Fruit fly (Drosophila melanogaster) whole organism, embryonic: Measurements from ENCODE around the gene CG43085.

ENCODE experiments used
- Atf3 ChIP-seq: fragments of 200-800 bp; sonication (Bioruptor generic); optimal IDR thresholded peaks from 3 replicates; lab custom pipeline; 2016; ENCODE audit warnings: missing biosample characterization, missing genetic modification characterization
- Blimp-1 ChIP-seq: fragments of 200-800 bp; sonication (Bioruptor generic); optimal IDR thresholded peaks from 3 replicates; lab custom pipeline; 2018; ENCODE audit warnings: missing biosample characterization, missing genetic modification characterization, mild to moderate bottlenecking, moderate library complexity, missing genetic modification reagents
- CG6654 ChIP-seq: fragments of 200-800 bp; sonication (Bioruptor generic); optimal IDR thresholded peaks from 2 replicates; lab custom pipeline; 2017; ENCODE audit warnings: missing biosample characterization, mild to moderate bottlenecking, missing genetic modification characterization
- Dp ChIP-seq: fragments of 200-800 bp; sonication (Bioruptor generic); optimal IDR thresholded peaks from 2 replicates; lab custom pipeline; 2018; ENCODE audit warnings: missing biosample characterization, mild to moderate bottlenecking, missing genetic modification characterization, moderate library complexity
- gsb ChIP-seq: fragments of 200-800 bp; sonication (Bioruptor generic); IDR thresholded peaks from 2 replicates; pipeline ENCODE4 v1.3.6; 2022; ENCODE audit warnings: missing biosample characterization, missing genetic modification characterization

DNA sequence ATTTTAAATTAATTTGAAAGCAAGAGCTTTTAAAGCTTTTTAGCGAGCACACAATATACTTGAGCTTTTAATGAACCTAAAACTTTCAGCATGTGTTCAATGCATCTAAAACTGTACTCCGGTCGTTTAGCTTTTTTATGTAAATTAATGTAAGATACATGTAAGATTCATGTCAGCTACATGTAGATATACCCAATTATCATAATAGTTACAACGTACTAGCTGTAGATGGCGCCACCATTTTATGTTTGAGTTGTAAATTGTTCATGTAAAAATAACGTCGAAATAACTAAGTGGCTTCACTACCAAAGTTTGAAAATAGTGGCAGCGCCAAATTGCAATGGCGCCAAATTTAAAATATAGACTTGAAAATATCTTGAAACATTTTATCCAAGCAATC is 49.6 kb downstream of the CG43085 start:
- no peak for TF ChIP-seq Atf3 (GFP tag; lab: Kevin White, UChicago)
- TF ChIP-seq Blimp-1, result no peak
- peak; percentile 99 for TF ChIP-seq Dp (GFP tag; lab: Kevin White, UChicago)
- TF ChIP-seq CG6654 (GFP tag; lab: Kevin White, UChicago), result peak; percentile 99
- TF ChIP-seq gsb (GFP tag; lab: Robert Waterston, UW), result no peak
